Fruit fly (Drosophila melanogaster) whole organism, wandering third instar larva: Measurements from ENCODE around the gene CG6766.
A peak's percentile ranks its signal among the peaks of the same experiment; 100 is the strongest.

Experiments
- Abd-B ChIP-seq: fragments of >200 bp; optimal IDR thresholded peaks from 2 replicates; lab custom pipeline; 2017; ENCODE audit warnings: missing biosample characterization, missing genetic modification characterization
- CG32264 ChIP-seq: fragments of 200-800 bp; sonication (Bioruptor generic); optimal IDR thresholded peaks from 2 replicates; lab custom pipeline; 2016; ENCODE audit warnings: missing biosample characterization, missing genetic modification characterization
- CG9705 ChIP-seq: fragments of 200-800 bp; sonication (Bioruptor generic); optimal IDR thresholded peaks from 2 replicates; lab custom pipeline; 2018; ENCODE audit warnings: missing biosample characterization, mild to moderate bottlenecking, missing genetic modification characterization
- CrebA ChIP-seq: fragments of 200-800 bp; sonication (Bioruptor generic); optimal IDR thresholded peaks from 2 replicates; lab custom pipeline; 2016; ENCODE audit warnings: missing biosample characterization, mild to moderate bottlenecking, missing genetic modification characterization, borderline replicate concordance
- Dfd ChIP-seq: fragments of >200 bp; optimal IDR thresholded peaks from 2 replicates; lab custom pipeline; 2017; ENCODE audit warnings: missing biosample characterization, missing genetic modification characterization
- Dif ChIP-seq: fragments of 200-275, 200-300 bp; sonication (Bioruptor generic); optimal IDR thresholded peaks from 2 replicates; lab custom pipeline; 2018; ENCODE audit warnings: missing biosample characterization, missing genetic modification characterization; ENCODE audit not compliant: partially characterized antibody
- GATAd ChIP-seq: sonication (Bioruptor generic); optimal IDR thresholded peaks from 2 replicates; lab custom pipeline; 2016; ENCODE audit warnings: missing biosample characterization, missing genetic modification characterization
- HLH106 ChIP-seq: fragments of 200-800 bp; optimal IDR thresholded peaks from 3 replicates; lab custom pipeline; 2019; ENCODE audit warnings: missing biosample characterization, mild to moderate bottlenecking, missing genetic modification characterization, moderate library complexity
- Hnf4 ChIP-seq: fragments of 200-800 bp; sonication (Bioruptor generic); optimal IDR thresholded peaks from 2 replicates; lab custom pipeline; 2016; ENCODE audit warnings: missing biosample characterization, mild to moderate bottlenecking, missing genetic modification characterization
- Hr78 ChIP-seq: fragments of >200 bp; optimal IDR thresholded peaks from 2 replicates; lab custom pipeline; 2017; ENCODE audit warnings: missing biosample characterization, missing genetic modification characterization
- Hr83 ChIP-seq: fragments of 200-300 bp; sonication (Bioruptor generic); optimal IDR thresholded peaks from 2 replicates; lab custom pipeline; 2016; ENCODE audit warnings: missing biosample characterization, mild to moderate bottlenecking, missing genetic modification characterization, moderate library complexity; ENCODE audit not compliant: poor library complexity, severe bottlenecking
- Jra ChIP-seq: sonication (Bioruptor generic); optimal IDR thresholded peaks from 2 replicates; lab custom pipeline; 2016; ENCODE audit warnings: missing biosample characterization, missing genetic modification characterization
- Mio ChIP-seq: sonication (Bioruptor generic); optimal IDR thresholded peaks from 2 replicates; lab custom pipeline; 2016; ENCODE audit warnings: missing biosample characterization, missing genetic modification characterization
- Myc ChIP-seq: fragments of >200 bp; optimal IDR thresholded peaks from 2 replicates; lab custom pipeline; 2017
- N ChIP-seq: fragments of >200 bp; optimal IDR thresholded peaks from 2 replicates; lab custom pipeline; 2018; ENCODE audit warnings: missing biosample characterization, missing external identifiers, missing genetic modification characterization
- OdsH ChIP-seq: fragments of 200-800 bp; sonication (Bioruptor generic); optimal IDR thresholded peaks from 2 replicates; lab custom pipeline; 2016; ENCODE audit warnings: missing biosample characterization, mild to moderate bottlenecking, missing genetic modification characterization
- Rel ChIP-seq, 2 experiments: fragments of 200-800 bp; sonication (Bioruptor generic) in 1 of 2; optimal IDR thresholded peaks; 2 replicates in 1 of 2; 3 replicates in 1 of 2; lab custom pipeline; 2016 to 2019; ENCODE audit warnings: mild to moderate bottlenecking in 2 of 2, missing biosample characterization in 2 of 2, missing genetic modification characterization in 2 of 2, moderate library complexity in 1 of 2
- Sp1 ChIP-seq: fragments of 200-800 bp; sonication (Bioruptor generic); optimal IDR thresholded peaks from 3 replicates; lab custom pipeline; 2019; ENCODE audit warnings: missing biosample characterization, mild to moderate bottlenecking, missing genetic modification characterization, moderate library complexity
- Vsx2 ChIP-seq: fragments of 200-300, 225-300 bp; sonication (Bioruptor generic); optimal IDR thresholded peaks from 2 replicates; lab custom pipeline; 2018; ENCODE audit warnings: missing biosample characterization, missing genetic modification characterization; ENCODE audit not compliant: partially characterized antibody
- br ChIP-seq: fragments of 200-800 bp; sonication (Bioruptor generic); optimal IDR thresholded peaks from 2 replicates; lab custom pipeline; 2016; ENCODE audit warnings: missing biosample characterization, missing genetic modification characterization
- brk ChIP-seq: fragments of 200-800 bp; sonication (Bioruptor generic); optimal IDR thresholded peaks from 2 replicates; lab custom pipeline; 2016; ENCODE audit warnings: missing biosample characterization, mild to moderate bottlenecking, missing genetic modification characterization
- dl ChIP-seq, 2 experiments: fragments of 175-275, 200-275 bp in 1 of 2; fragments of 200-275 bp in 1 of 2; sonication (Bioruptor generic); optimal IDR thresholded peaks; lab custom pipeline; 2018; ENCODE audit warnings: mild to moderate bottlenecking in 2 of 2, missing biosample characterization in 2 of 2, missing genetic modification characterization in 2 of 2, moderate library complexity in 2 of 2; ENCODE audit not compliant: partially characterized antibody in 2 of 2, insufficient read depth in 1 of 2
- dmrt93B ChIP-seq: fragments of 200-800 bp; sonication (Bioruptor generic); optimal IDR thresholded peaks from 2 replicates; lab custom pipeline; 2018; ENCODE audit warnings: missing biosample characterization, mild to moderate bottlenecking, missing genetic modification characterization
- dsf ChIP-seq: sonication (Bioruptor generic); optimal IDR thresholded peaks from 2 replicates; lab custom pipeline; 2016; ENCODE audit warnings: missing biosample characterization, missing genetic modification characterization, borderline replicate concordance
- ey ChIP-seq: fragments of 200-800 bp; sonication (Bioruptor generic); optimal IDR thresholded peaks from 2 replicates; lab custom pipeline; 2016; ENCODE audit warnings: missing biosample characterization, missing genetic modification characterization
- foxo ChIP-seq, 2 experiments: fragments of 200-800 bp; sonication (Bioruptor generic); optimal IDR thresholded peaks; 2 replicates in 1 of 2; 3 replicates in 1 of 2; lab custom pipeline; 2016 to 2017; ENCODE audit warnings: missing biosample characterization in 2 of 2, missing genetic modification characterization in 2 of 2
- fru ChIP-seq: fragments of 200-800 bp; sonication (Bioruptor generic); optimal IDR thresholded peaks from 3 replicates; lab custom pipeline; 2016; ENCODE audit warnings: missing biosample characterization, mild to moderate bottlenecking, missing genetic modification characterization
- h ChIP-seq: fragments of 200-800 bp; sonication (Bioruptor generic); optimal IDR thresholded peaks from 3 replicates; lab custom pipeline; 2016; ENCODE audit warnings: missing biosample characterization, mild to moderate bottlenecking, missing genetic modification characterization
- jim ChIP-seq: fragments of 175-275, 200-325 bp; sonication (Bioruptor generic); optimal IDR thresholded peaks from 2 replicates; lab custom pipeline; 2016; ENCODE audit warnings: missing biosample characterization, mild to moderate bottlenecking, missing genetic modification characterization
- lola ChIP-seq: fragments of >200 bp; optimal IDR thresholded peaks from 2 replicates; lab custom pipeline; 2017; ENCODE audit warnings: missing biosample characterization, missing genetic modification characterization
- pan ChIP-seq: fragments of >200 bp; optimal IDR thresholded peaks from 2 replicates; lab custom pipeline; 2017
- psq ChIP-seq: fragments of 200-800 bp; sonication (Bioruptor generic); optimal IDR thresholded peaks from 3 replicates; lab custom pipeline; 2017; ENCODE audit warnings: missing biosample characterization, mild to moderate bottlenecking, missing genetic modification characterization, moderate library complexity
- rgr ChIP-seq: fragments of 200-800 bp; sonication (Bioruptor generic); optimal IDR thresholded peaks from 3 replicates; lab custom pipeline; 2016; ENCODE audit warnings: missing biosample characterization, mild to moderate bottlenecking, missing genetic modification characterization
- sage ChIP-seq: fragments of 200-800 bp; sonication (Bioruptor generic); optimal IDR thresholded peaks from 2 replicates; lab custom pipeline; 2016; ENCODE audit warnings: missing biosample characterization, mild to moderate bottlenecking, missing genetic modification characterization
- sv ChIP-seq: fragments of 200-800 bp; sonication (Bioruptor generic); optimal IDR thresholded peaks from 3 replicates; lab custom pipeline; 2016; ENCODE audit warnings: missing biosample characterization, missing genetic modification characterization
- tai ChIP-seq: sonication (Bioruptor generic); optimal IDR thresholded peaks from 2 replicates; lab custom pipeline; 2016; ENCODE audit warnings: missing biosample characterization, missing genetic modification characterization
- usp ChIP-seq: fragments of >200 bp; optimal IDR thresholded peaks from 2 replicates; lab custom pipeline; 2017; ENCODE audit warnings: missing biosample characterization, missing genetic modification characterization
- woc ChIP-seq: sonication (Bioruptor generic); optimal IDR thresholded peaks from 2 replicates; lab custom pipeline; 2016; ENCODE audit warnings: missing biosample characterization, mild to moderate bottlenecking, missing genetic modification characterization

CG6766 gene

DNA sequence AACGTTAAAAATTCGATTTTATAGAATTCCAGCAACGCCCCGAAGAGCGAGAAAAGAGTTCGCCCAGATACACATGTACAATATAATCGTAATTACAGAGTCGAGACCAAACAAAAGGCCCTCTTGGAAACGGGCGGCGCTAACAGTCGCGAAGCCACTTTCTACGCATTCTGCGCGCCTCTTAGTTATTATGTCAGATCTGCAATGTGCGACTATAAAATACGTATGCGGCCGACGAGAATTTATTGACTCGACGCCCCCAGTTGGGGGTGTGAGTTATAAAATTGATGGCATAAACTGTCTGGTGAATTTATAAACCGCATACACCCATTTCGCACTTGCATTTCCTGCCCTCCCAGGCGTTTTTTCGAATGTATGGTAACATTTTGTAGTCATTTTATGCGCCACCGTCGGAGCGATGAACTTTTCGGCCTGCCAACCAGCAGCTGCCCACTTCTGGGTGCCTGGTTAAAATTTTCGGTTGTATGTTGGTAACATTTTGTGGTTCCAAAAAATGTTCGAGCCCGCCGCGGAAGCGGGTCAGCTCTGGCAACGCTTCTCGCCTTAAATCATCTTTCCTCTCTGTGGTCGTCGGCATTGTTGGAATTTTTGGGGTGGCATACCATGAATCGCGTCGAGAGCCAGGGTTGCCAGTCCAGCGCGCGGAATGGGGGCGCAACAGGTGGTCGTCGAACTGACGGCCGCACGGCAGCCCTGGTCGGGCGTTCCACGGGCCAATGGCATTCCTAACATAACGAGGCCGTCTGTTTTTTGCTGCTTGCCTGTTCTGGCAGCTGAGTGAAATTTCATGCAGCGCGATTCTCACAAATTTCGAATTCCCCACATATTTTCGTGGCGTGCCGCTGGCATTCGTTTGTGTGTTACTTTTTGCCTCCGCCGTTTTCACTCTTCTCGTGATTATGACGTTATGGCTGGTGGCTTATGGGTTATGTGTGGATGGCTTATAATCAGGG lies 28.5 kb downstream of the CG6766 start:
- peak; percentile 96 for TF ChIP-seq h (GFP tag; lab: Kevin White, UChicago)
- no peak for TF ChIP-seq pan (lab: Kevin White, UChicago)
- peak; percentile 87 for TF ChIP-seq br (GFP tag; lab: Kevin White, UChicago)
- peak; percentile 73 for TF ChIP-seq Hnf4
- peak; percentile 69 to 78 for TF ChIP-seq dl (GFP tag; optimal IDR thresholded peaks at IDR 0.05; lab: Kevin White, UChicago; ENCODE audit: insufficient read depth in 1 of 2, partially characterized antibody in 2 of 2)
- TF ChIP-seq psq: peak; percentile 65
- TF ChIP-seq Myc (lab: Kevin White, UChicago): no peak
- TF ChIP-seq fru (GFP tag; lab: Kevin White, UChicago): peak; percentile 91
- peak; percentile 68 for TF ChIP-seq Sp1 (GFP tag; lab: Kevin White, UChicago)
- TF ChIP-seq Hr83 (GFP tag; lab: Kevin White, UChicago): peak; percentile 98
- TF ChIP-seq OdsH (GFP tag; lab: Kevin White, UChicago): peak; percentile 74
- TF ChIP-seq rgr (GFP tag; lab: Kevin White, UChicago): peak; percentile 66
- TF ChIP-seq Dif: no peak
- TF ChIP-seq Rel (GFP tag; optimal IDR thresholded peaks at IDR 0.05; lab: Kevin White, UChicago): no peak
- TF ChIP-seq Rel (tag; optimal IDR thresholded peaks at IDR 0.05; lab: Kevin White, UChicago): peak; percentile 94
- TF ChIP-seq CrebA (GFP tag; lab: Kevin White, UChicago): no peak
- no peak for TF ChIP-seq N (GFP tag; lab: Kevin White, UChicago)
- no peak for TF ChIP-seq brk (GFP tag; lab: Kevin White, UChicago)
- peak; percentile 51 for TF ChIP-seq dmrt93B (GFP tag; lab: Kevin White, UChicago)
- TF ChIP-seq Vsx2 (GFP tag; lab: Kevin White, UChicago): no peak
- no peak for TF ChIP-seq usp (GFP tag; lab: Kevin White, UChicago)
- TF ChIP-seq sage (GFP tag; lab: Kevin White, UChicago): no peak
- TF ChIP-seq sv (GFP tag; lab: Kevin White, UChicago): peak; percentile 59
- no peak for TF ChIP-seq Hr78
- TF ChIP-seq woc: peak; percentile 91
- peak; percentile 60 for TF ChIP-seq CG32264
- no peak for TF ChIP-seq tai
- TF ChIP-seq dsf (GFP tag; lab: Kevin White, UChicago): no peak
- peak; percentile 66 to 88 for TF ChIP-seq foxo (GFP tag; optimal IDR thresholded peaks at IDR 0.05; lab: Kevin White, UChicago)
- TF ChIP-seq ey (GFP tag; lab: Kevin White, UChicago): peak; percentile 76
- no peak for TF ChIP-seq jim
- no peak for TF ChIP-seq Abd-B (GFP tag; lab: Kevin White, UChicago)
- TF ChIP-seq Dfd: no peak
- peak; percentile 82 for TF ChIP-seq HLH106 (tag; lab: Kevin White, UChicago)
- no peak for TF ChIP-seq lola (GFP tag; lab: Kevin White, UChicago)
- no peak for TF ChIP-seq Mio (GFP tag; lab: Kevin White, UChicago)
- TF ChIP-seq GATAd (GFP tag; lab: Kevin White, UChicago): no peak
- TF ChIP-seq CG9705 (GFP tag; lab: Kevin White, UChicago): peak; percentile 57
- TF ChIP-seq Jra (GFP tag; lab: Kevin White, UChicago): peak; percentile 61
- TF ChIP-seq, all 38 proteins: peak for 20
